Worm (Caenorhabditis elegans) whole organism, L2 larva: ENCODE measurements around the gene F41C3.11.
A peak's percentile ranks its signal among the peaks of the same experiment; 100 is the strongest.

Source experiments
- C34F6.9 ChIP-seq: fragments of 150-350 bp; optimal IDR thresholded peaks from 2 replicates; lab custom pipeline; 2014; ENCODE audit warnings: missing biosample characterization, missing genetic modification characterization
- R02D3.7 ChIP-seq: fragments of 150-350 bp; optimal IDR thresholded peaks from 2 replicates; lab custom pipeline; 2014; ENCODE audit warnings: missing biosample characterization, missing genetic modification characterization
- Y55F3AM.14 ChIP-seq: fragments of 200-800 bp; sonication (Bioruptor generic); optimal IDR thresholded peaks from 2 replicates; lab custom pipeline; 2018; ENCODE audit warnings: mild to moderate bottlenecking, missing genetic modification characterization, missing compliant biosample characterization
- ZK546.5 ChIP-seq: sonication (generic microtip); optimal IDR thresholded peaks from 2 replicates; lab custom pipeline; 2017; ENCODE audit warnings: missing biosample characterization, missing genetic modification characterization
- aly-2 ChIP-seq: fragments of 150-350 bp; optimal IDR thresholded peaks from 2 replicates; lab custom pipeline; 2014; ENCODE audit warnings: missing biosample characterization, missing genetic modification characterization
- blmp-1 ChIP-seq: sonication (generic microtip); optimal IDR thresholded peaks from 2 replicates; lab custom pipeline; 2017; ENCODE audit warnings: missing genetic modification characterization, mild to moderate bottlenecking, missing compliant biosample characterization, antibody characterized with exemption, moderate library complexity; ENCODE audit not compliant: insufficient read depth
- ceh-16 ChIP-seq: fragments of 150-350 bp; optimal IDR thresholded peaks from 2 replicates; lab custom pipeline; 2014; ENCODE audit warnings: missing biosample characterization, missing genetic modification characterization
- ceh-82 ChIP-seq: fragments of 150-350 bp; optimal IDR thresholded peaks from 2 replicates; lab custom pipeline; 2014; ENCODE audit warnings: missing biosample characterization, missing genetic modification characterization
- crh-2 ChIP-seq: sonication (generic microtip); optimal IDR thresholded peaks from 2 replicates; lab custom pipeline; 2017; ENCODE audit warnings: missing biosample characterization, missing genetic modification characterization
- dmd-4 ChIP-seq: sonication (generic microtip); optimal IDR thresholded peaks from 2 replicates; lab custom pipeline; 2017; ENCODE audit warnings: missing biosample characterization, missing genetic modification characterization
- egl-27 ChIP-seq: sonication (generic microtip); optimal IDR thresholded peaks from 3 replicates; lab custom pipeline; 2017; ENCODE audit warnings: missing biosample characterization, missing genetic modification reagents, missing genetic modification characterization
- elt-1 ChIP-seq: fragments of 150-350 bp; optimal IDR thresholded peaks from 2 replicates; lab custom pipeline; 2014; ENCODE audit warnings: missing biosample characterization, missing genetic modification characterization
- elt-3 ChIP-seq: sonication (generic microtip); optimal IDR thresholded peaks from 2 replicates; lab custom pipeline; 2017; ENCODE audit warnings: missing biosample characterization, missing genetic modification characterization
- fos-1 ChIP-seq: fragments of 150-350 bp; optimal IDR thresholded peaks from 2 replicates; lab custom pipeline; 2014; ENCODE audit warnings: missing biosample characterization, missing genetic modification characterization
- gmeb-1 ChIP-seq: fragments of 150-350 bp; optimal IDR thresholded peaks from 2 replicates; lab custom pipeline; 2014; ENCODE audit warnings: missing biosample characterization, missing genetic modification characterization
- lin-11 ChIP-seq: fragments of 150-350 bp; sonication (generic microtip); optimal IDR thresholded peaks from 2 replicates; lab custom pipeline; 2014; ENCODE audit warnings: missing biosample characterization, missing genetic modification characterization, inconsistent platforms, mixed read lengths
- lin-13 ChIP-seq: fragments of 150-350 bp; optimal IDR thresholded peaks from 2 replicates; lab custom pipeline; 2014; ENCODE audit warnings: missing biosample characterization, missing genetic modification reagents, missing genetic modification characterization
- lin-39 ChIP-seq: fragments of 150-350 bp; optimal IDR thresholded peaks from 2 replicates; lab custom pipeline; 2014; ENCODE audit warnings: missing biosample characterization, missing genetic modification reagents, missing genetic modification characterization
- lsy-2 ChIP-seq, 2 experiments: fragments of 150-350 bp in 1 of 2; sonication (generic microtip) in 1 of 2; optimal IDR thresholded peaks; 2 replicates each; lab custom pipeline; 2014 to 2017; ENCODE audit warnings: missing biosample characterization in 2 of 2, missing genetic modification characterization in 2 of 2
- mab-5 ChIP-seq: fragments of 150-350 bp; optimal IDR thresholded peaks from 2 replicates; lab custom pipeline; 2014; ENCODE audit warnings: missing biosample characterization, missing genetic modification characterization
- mbf-1 ChIP-seq: sonication (generic microtip); optimal IDR thresholded peaks from 2 replicates; lab custom pipeline; 2017; ENCODE audit warnings: missing biosample characterization, missing genetic modification characterization
- mdl-1 ChIP-seq, 2 experiments: fragments of 150-350 bp in 1 of 2; sonication (generic microtip) in 1 of 2; optimal IDR thresholded peaks; 2 replicates each; lab custom pipeline; 2017; ENCODE audit warnings: missing biosample characterization in 2 of 2, missing genetic modification characterization in 2 of 2
- nhr-11 ChIP-seq: fragments of 150-350 bp; optimal IDR thresholded peaks from 2 replicates; lab custom pipeline; 2014; ENCODE audit warnings: missing biosample characterization, missing genetic modification characterization
- nhr-129 ChIP-seq: fragments of 150-350 bp; optimal IDR thresholded peaks from 2 replicates; lab custom pipeline; 2014; ENCODE audit warnings: missing biosample characterization, missing genetic modification characterization
- nhr-21 ChIP-seq: fragments of 150-350 bp; optimal IDR thresholded peaks from 2 replicates; lab custom pipeline; 2014; ENCODE audit warnings: missing biosample characterization, missing genetic modification characterization
- nhr-23 ChIP-seq: fragments of 150-350 bp; optimal IDR thresholded peaks from 2 replicates; lab custom pipeline; 2014; ENCODE audit warnings: missing biosample characterization, missing genetic modification reagents, missing genetic modification characterization
- nhr-237 ChIP-seq: fragments of 150-350 bp; optimal IDR thresholded peaks from 2 replicates; lab custom pipeline; 2014; ENCODE audit warnings: missing biosample characterization, missing genetic modification characterization
- nhr-25 ChIP-seq: fragments of 150-350 bp; sonication (generic microtip); optimal IDR thresholded peaks from 3 replicates; lab custom pipeline; 2014; ENCODE audit warnings: missing biosample characterization, missing genetic modification characterization
- nhr-6 ChIP-seq: fragments of 150-350 bp; optimal IDR thresholded peaks from 2 replicates; lab custom pipeline; 2014; ENCODE audit warnings: missing biosample characterization, missing genetic modification characterization
- peb-1 ChIP-seq: fragments of 150-350 bp; optimal IDR thresholded peaks from 2 replicates; lab custom pipeline; 2014; ENCODE audit warnings: missing biosample characterization, missing genetic modification characterization
- sem-4 ChIP-seq: fragments of 150-350 bp; optimal IDR thresholded peaks from 2 replicates; lab custom pipeline; 2014; ENCODE audit warnings: missing biosample characterization, missing genetic modification reagents, missing genetic modification characterization
- skn-1 ChIP-seq: sonication (generic microtip); optimal IDR thresholded peaks from 2 replicates; lab custom pipeline; 2017; ENCODE audit warnings: missing biosample characterization, missing genetic modification characterization
- sma-3 ChIP-seq: sonication (generic microtip); optimal IDR thresholded peaks from 2 replicates; lab custom pipeline; 2016; ENCODE audit warnings: missing genetic modification reagents, missing genetic modification characterization, missing compliant biosample characterization
- sma-9 ChIP-seq, 2 experiments: fragments of 150-350 bp in 1 of 2; sonication (generic microtip) in 1 of 2; optimal IDR thresholded peaks; 2 replicates each; lab custom pipeline; 2014 to 2016; ENCODE audit warnings: missing genetic modification characterization in 2 of 2, mild to moderate bottlenecking in 1 of 2, missing biosample characterization in 1 of 2, missing compliant biosample characterization in 1 of 2, missing genetic modification reagents in 1 of 2, moderate library complexity in 1 of 2
- snpc-4 ChIP-seq: fragments of 150-350 bp; optimal IDR thresholded peaks from 2 replicates; lab custom pipeline; 2014; ENCODE audit warnings: missing biosample characterization, missing genetic modification characterization
- unc-39 ChIP-seq: fragments of 150-350 bp; optimal IDR thresholded peaks from 2 replicates; lab custom pipeline; 2014; ENCODE audit warnings: missing biosample characterization, missing genetic modification characterization
- unc-55 ChIP-seq: fragments of 150-350 bp; sonication (generic microtip); optimal IDR thresholded peaks from 3 replicates; lab custom pipeline; 2014; ENCODE audit warnings: missing biosample characterization, missing genetic modification reagents, missing genetic modification characterization
- unc-62 ChIP-seq: fragments of 150-350 bp; optimal IDR thresholded peaks from 2 replicates; lab custom pipeline; 2014; ENCODE audit warnings: missing biosample characterization, missing genetic modification reagents, missing genetic modification characterization
- zag-1 ChIP-seq: fragments of 150-350 bp; optimal IDR thresholded peaks from 2 replicates; lab custom pipeline; 2014; ENCODE audit warnings: missing biosample characterization, missing genetic modification characterization
- ztf-1 ChIP-seq: fragments of 200-800 bp; sonication (Bioruptor generic); conservative IDR thresholded peaks from 2 replicates; pipeline ENCODE4 v1.3.6; 2022; ENCODE audit warnings: missing genetic modification characterization, missing compliant biosample characterization
- ztf-11 ChIP-seq: sonication (generic microtip); optimal IDR thresholded peaks from 2 replicates; lab custom pipeline; 2017; ENCODE audit warnings: missing biosample characterization, missing genetic modification characterization
- ztf-4 ChIP-seq: fragments of 150-350 bp; optimal IDR thresholded peaks from 2 replicates; lab custom pipeline; 2014; ENCODE audit warnings: missing biosample characterization, missing genetic modification characterization

The F41C3.11 gene

DNA sequence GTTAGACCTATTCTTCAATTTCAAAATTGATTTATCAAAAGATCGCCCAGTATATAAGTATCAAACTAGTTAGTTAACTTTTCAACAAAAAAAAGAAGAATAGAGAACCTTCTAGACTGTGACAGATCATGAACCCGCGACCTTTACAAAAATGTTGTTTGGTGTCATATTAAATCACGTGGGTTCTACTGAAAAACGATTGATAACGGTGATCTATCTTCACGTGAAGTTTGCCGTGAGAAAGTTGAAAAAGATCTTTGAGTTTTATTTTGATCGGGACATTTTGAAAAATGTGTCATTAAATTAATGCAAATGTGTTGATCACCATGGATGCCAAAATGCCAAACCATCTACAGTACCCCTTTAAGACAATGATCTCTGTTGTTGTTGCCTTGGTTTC, 14.6 kb upstream of the F41C3.11 start:
- TF ChIP-seq sma-3 (GFP tag; lab: Kevin White, UChicago) (peak; percentile 43), snpc-4 (tag; lab: Kevin White, UChicago) (no peak), nhr-237 (tag; lab: Kevin White, UChicago) (no peak), skn-1 (no peak), nhr-25 (tag; lab: Kevin White, UChicago) (peak; percentile 55), ceh-16 (tag; lab: Kevin White, UChicago) (no peak), sma-9 (GFP tag; optimal IDR thresholded peaks at IDR 0.05; lab: Kevin White, UChicago) (peak; percentile 44), sma-9 (tag; optimal IDR thresholded peaks at IDR 0.05; lab: Kevin White, UChicago) (no peak), blmp-1 (tag; lab: Kevin White, UChicago) (peak; percentile 21), nhr-21 (peak; percentile 54), elt-1 (tag; lab: Kevin White, UChicago) (no peak)

DNA sequence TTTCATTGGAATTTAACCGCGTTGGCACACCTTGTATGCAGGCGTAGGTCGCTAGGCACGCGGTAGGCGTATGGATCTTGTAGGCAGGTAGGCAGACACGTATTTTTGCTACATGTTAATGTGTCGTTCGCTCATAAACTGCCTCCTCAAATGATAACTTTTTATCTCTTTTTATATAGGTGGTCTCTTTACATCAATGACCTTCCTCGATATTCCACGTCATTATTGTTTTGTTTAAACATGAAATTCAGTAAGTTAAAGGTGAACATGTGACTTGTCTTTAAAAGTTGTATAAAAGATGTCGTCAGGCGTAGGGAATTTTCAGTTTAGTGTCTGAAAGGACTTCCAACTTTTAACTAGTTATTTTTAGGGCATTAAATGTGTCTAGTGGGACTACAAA, 13.9 kb upstream of the F41C3.11 start:
- TF ChIP-seq crh-2 (tag; lab: Kevin White, UChicago) (peak; percentile 69), nhr-129 (tag; lab: Kevin White, UChicago) (no peak), sma-9 (GFP tag; optimal IDR thresholded peaks at IDR 0.05; lab: Kevin White, UChicago) (peak; percentile 31), sma-9 (tag; optimal IDR thresholded peaks at IDR 0.05; lab: Kevin White, UChicago) (no peak), gmeb-1 (tag; lab: Kevin White, UChicago) (peak; percentile 28), nhr-25 (tag; lab: Kevin White, UChicago) (peak; percentile 28), sem-4 (tag; lab: Kevin White, UChicago) (no peak), C34F6.9 (tag; lab: Kevin White, UChicago) (no peak), dmd-4 (tag; lab: Kevin White, UChicago) (no peak), mbf-1 (no peak)

DNA sequence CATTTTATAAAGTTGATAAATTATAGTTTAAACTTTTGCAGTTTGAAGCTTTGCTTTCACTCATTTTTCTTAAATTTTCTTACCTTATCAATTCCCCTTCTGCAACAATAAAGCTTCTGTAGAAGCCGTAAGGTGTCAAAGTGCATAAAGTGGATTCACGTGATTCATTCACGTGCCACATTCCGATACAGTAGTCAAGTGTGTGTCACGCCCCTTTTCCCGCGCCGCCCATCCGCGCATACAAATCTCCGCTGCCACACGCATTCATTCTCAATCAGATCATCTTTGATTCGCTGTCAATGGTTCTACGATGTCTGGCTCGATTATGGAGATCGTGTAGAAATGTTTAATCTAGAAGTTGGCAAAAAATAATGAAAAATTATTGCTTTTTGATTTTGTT, 13.3 kb upstream of the F41C3.11 start:
- no peak for TF ChIP-seq elt-3
- TF ChIP-seq sma-3 (GFP tag; lab: Kevin White, UChicago), result peak; percentile 12
- TF ChIP-seq unc-62 (GFP tag; lab: Kevin White, UChicago), result no peak
- no peak for TF ChIP-seq skn-1
- no peak for TF ChIP-seq dmd-4 (tag; lab: Kevin White, UChicago)
- TF ChIP-seq lin-39 (tag; lab: Kevin White, UChicago), result no peak
- TF ChIP-seq nhr-21, result peak; percentile 33
- no peak for TF ChIP-seq unc-39 (tag; lab: Kevin White, UChicago)
- TF ChIP-seq lin-11, result no peak
- TF ChIP-seq elt-1 (tag; lab: Kevin White, UChicago), result no peak
- TF ChIP-seq lsy-2 (tag; optimal IDR thresholded peaks at IDR 0.05; lab: Kevin White, UChicago), result peak in 1 of 2 experiments; percentile 4
- TF ChIP-seq gmeb-1 (tag; lab: Kevin White, UChicago), result no peak
- TF ChIP-seq ztf-1 (GFP tag; lab: Robert Waterston, UW), result no peak
- no peak for TF ChIP-seq aly-2 (tag; lab: Kevin White, UChicago)
- no peak for TF ChIP-seq ceh-16 (tag; lab: Kevin White, UChicago)
- peak; percentile 40 for TF ChIP-seq sma-9 (GFP tag; optimal IDR thresholded peaks at IDR 0.05; lab: Kevin White, UChicago)
- no peak for TF ChIP-seq sma-9 (tag; optimal IDR thresholded peaks at IDR 0.05; lab: Kevin White, UChicago)
- no peak for TF ChIP-seq nhr-6 (tag; lab: Kevin White, UChicago)
- peak; percentile 18 for TF ChIP-seq nhr-25 (tag; lab: Kevin White, UChicago)
- TF ChIP-seq, all 48 proteins: peak for 5

DNA sequence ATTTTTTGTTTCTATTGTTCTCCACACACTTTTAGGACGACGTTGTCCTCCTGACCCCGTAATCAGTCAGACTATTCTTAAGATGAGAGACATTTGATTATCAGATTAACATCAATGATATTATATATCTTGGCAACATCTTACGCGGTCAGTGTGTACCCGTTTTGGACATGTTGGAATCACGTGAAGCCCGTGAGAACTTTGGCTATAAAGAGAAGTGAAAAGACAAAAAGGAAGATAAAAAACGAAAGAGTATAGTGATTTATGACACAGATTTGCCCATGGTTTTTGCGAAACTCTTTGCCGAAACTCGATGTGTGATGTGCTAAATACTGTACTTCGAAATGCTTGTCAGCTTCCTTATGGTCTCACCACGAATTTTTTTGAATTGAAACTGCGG, 11.5 kb upstream of the F41C3.11 start:
- TF ChIP-seq blmp-1 (tag; lab: Kevin White, UChicago), result peak; percentile 88
- no peak for TF ChIP-seq elt-1 (tag; lab: Kevin White, UChicago)
- TF ChIP-seq ceh-82 (tag; lab: Kevin White, UChicago), result no peak
- peak; percentile 13 for TF ChIP-seq nhr-129 (tag; lab: Kevin White, UChicago)
- TF ChIP-seq zag-1 (tag; lab: Kevin White, UChicago), result no peak
- TF ChIP-seq ztf-11 (tag; lab: Kevin White, UChicago), result no peak
- TF ChIP-seq C34F6.9 (tag; lab: Kevin White, UChicago), result no peak
- TF ChIP-seq ceh-16 (tag; lab: Kevin White, UChicago), result no peak
- no peak for TF ChIP-seq unc-39 (tag; lab: Kevin White, UChicago)
- TF ChIP-seq fos-1 (tag; lab: Kevin White, UChicago), result peak; percentile 39
- no peak for TF ChIP-seq ZK546.5
- peak; percentile 96 for TF ChIP-seq sma-9 (GFP tag; optimal IDR thresholded peaks at IDR 0.05; lab: Kevin White, UChicago)
- TF ChIP-seq sma-9 (tag; optimal IDR thresholded peaks at IDR 0.05; lab: Kevin White, UChicago), result peak; percentile 3
- TF ChIP-seq lin-11, result no peak
- peak; percentile 85 for TF ChIP-seq sma-3 (GFP tag; lab: Kevin White, UChicago)
- TF ChIP-seq mab-5 (tag; lab: Kevin White, UChicago), result no peak
- peak; percentile 50 for TF ChIP-seq ztf-4
- TF ChIP-seq unc-62 (GFP tag; lab: Kevin White, UChicago), result no peak
- no peak for TF ChIP-seq lin-39 (tag; lab: Kevin White, UChicago)
- no peak for TF ChIP-seq elt-3
- peak; percentile 33 for TF ChIP-seq gmeb-1 (tag; lab: Kevin White, UChicago)
- peak; percentile 43 for TF ChIP-seq nhr-11
- TF ChIP-seq R02D3.7 (tag; lab: Kevin White, UChicago), result no peak
- peak; percentile 90 for TF ChIP-seq nhr-21
- TF ChIP-seq ztf-1 (GFP tag; lab: Robert Waterston, UW), result no peak
- TF ChIP-seq lin-13 (GFP tag; lab: Kevin White, UChicago), result no peak
- TF ChIP-seq nhr-23 (tag; lab: Kevin White, UChicago), result no peak
- peak in 1 of 2 experiments; percentile 2 for TF ChIP-seq mdl-1 (tag; optimal IDR thresholded peaks at IDR 0.05; lab: Kevin White, UChicago)
- no peak for TF ChIP-seq unc-55 (GFP tag; lab: Kevin White, UChicago)
- peak in 1 of 2 experiments; percentile 37 for TF ChIP-seq lsy-2 (tag; optimal IDR thresholded peaks at IDR 0.05; lab: Kevin White, UChicago)
- no peak for TF ChIP-seq sem-4 (tag; lab: Kevin White, UChicago)
- TF ChIP-seq peb-1 (tag; lab: Kevin White, UChicago), result no peak
- peak; percentile 78 for TF ChIP-seq egl-27
- TF ChIP-seq Y55F3AM.14 (GFP tag; lab: Kevin White, UChicago), result no peak
- no peak for TF ChIP-seq snpc-4 (tag; lab: Kevin White, UChicago)
